Fruit fly (Drosophila melanogaster): ENCODE measurements around the gene CG5707.

The CG5707 gene

dm6 chr3L:2164805-2165204 lies 27.2 kb downstream of the CG5707 start (continued):
- TF ChIP-seq CG18262 (tag; optimal IDR thresholded peaks at IDR 0.05) (no peak), hkb (optimal IDR thresholded peaks at IDR 0.05) (no peak), hkb (GFP tag; IDR thresholded peaks at IDR 0.05) (0 out of 2 replicates have a peak, but pooled peaks have one; percentile 54), dimm (GFP tag; IDR thresholded peaks at IDR 0.05) (0 out of 2 replicates have a peak, but pooled peaks have one; percentile 6), CG3407 (GFP tag; optimal IDR thresholded peaks at IDR 0.05) (no peak), unpg (GFP tag; optimal IDR thresholded peaks at IDR 0.05) (peak; percentile 23), crp (GFP tag; optimal IDR thresholded peaks at IDR 0.05) (no peak), ind (GFP tag; optimal IDR thresholded peaks at IDR 0.05) (peak; percentile 2), chinmo (GFP tag; IDR thresholded peaks at IDR 0.05; ENCODE audit: partially characterized antibody) (no peak), Blimp-1 (GFP tag; optimal IDR thresholded peaks at IDR 0.05) (peak; percentile 10), C15 (GFP tag; IDR thresholded peaks at IDR 0.05) (no peak), Atf6 (GFP tag; IDR thresholded peaks at IDR 0.05) (peak; percentile 41; the same call in 1 of the 2 replicates), bab2 (GFP tag; optimal IDR thresholded peaks at IDR 0.05) (peak; percentile 17), CG13424 (tag; optimal IDR thresholded peaks at IDR 0.05) (peak; percentile 33), CG6689 (GFP tag; IDR thresholded peaks at IDR 0.05) (peak; percentile 42; the same call in 1 of the 2 replicates), grau (tag; optimal IDR thresholded peaks at IDR 0.05) (peak; percentile 54), dmrt99B (tag; optimal IDR thresholded peaks at IDR 0.05) (peak; percentile 58), CG9932 (GFP tag; IDR thresholded peaks at IDR 0.05) (peak; percentile 22; the same call in 1 of the 2 replicates), Gug (GFP tag; IDR thresholded peaks at IDR 0.05) (peak; percentile 10; the same call in 1 of the 4 replicates), CG13894 (tag; optimal IDR thresholded peaks at IDR 0.05) (peak; percentile 3), prd (optimal IDR thresholded peaks at IDR 0.05) (no peak), prd (GFP tag; IDR thresholded peaks at IDR 0.05) (peak; percentile 65; the same call in 2 of the 3 replicates), Optix (GFP tag; IDR thresholded peaks at IDR 0.05) (peak; percentile 49; the same call in 1 of the 3 replicates), stc (GFP tag; IDR thresholded peaks at IDR 0.05) (0 out of 2 replicates have a peak, but pooled peaks have one; percentile 24), lilli (GFP tag; optimal IDR thresholded peaks at IDR 0.05) (peak; percentile 9), BEAF-32 (GFP tag; optimal IDR thresholded peaks at IDR 0.05) (no peak), gem (tag; optimal IDR thresholded peaks at IDR 0.05) (peak; percentile 45), lab (GFP tag; optimal IDR thresholded peaks at IDR 0.05) (peak; percentile 36), row (GFP tag; IDR thresholded peaks at IDR 0.05) (peak; percentile 60), esg (GFP tag; conservative IDR thresholded peaks at IDR 0.05) (0 out of 2 replicates have a peak, but pooled peaks have one; percentile 17), pho (GFP tag; optimal IDR thresholded peaks at IDR 0.05) (no peak), CG32767 (GFP tag; IDR thresholded peaks at IDR 0.05) (0 out of 2 replicates have a peak, but pooled peaks have one; percentile 46), CG11504 (tag; optimal IDR thresholded peaks at IDR 0.05) (peak; percentile 48), Fer3 (tag; optimal IDR thresholded peaks at IDR 0.05) (peak; percentile 35), Ada2b (GFP tag; IDR thresholded peaks at IDR 0.05) (peak; percentile 77), Pdp1 (GFP tag; optimal IDR thresholded peaks at IDR 0.05) (no peak), CG34422 (GFP tag; IDR thresholded peaks at IDR 0.05) (peak; percentile 54; the same call in 2 of the 3 replicates), ranshi (GFP tag; IDR thresholded peaks at IDR 0.05) (peak; percentile 50; the same call in 1 of the 2 replicates), CG5180 (GFP tag; optimal IDR thresholded peaks at IDR 0.05) (no peak), Med (GFP tag) (peak; percentile 76), Ravus (GFP tag; IDR thresholded peaks at IDR 0.05) (no peak), HLH3B (GFP tag; IDR thresholded peaks at IDR 0.05) (peak; percentile 59), CG42726 (GFP tag; IDR thresholded peaks at IDR 0.05; ENCODE audit: partially characterized antibody) (no peak), pan (optimal IDR thresholded peaks at IDR 0.05) (no peak), pan (GFP tag; optimal IDR thresholded peaks at IDR 0.05 in 1 of 2, IDR thresholded peaks at IDR 0.05 in 1 of 2) (peak in 1 of 2 experiments; percentile 59), Ptx1 (GFP tag; IDR thresholded peaks at IDR 0.05) (peak; percentile 66), slbo (GFP tag; IDR thresholded peaks at IDR 0.05) (peak; percentile 60), klu (GFP tag; IDR thresholded peaks at IDR 0.05) (no peak), CG15269 (tag; optimal IDR thresholded peaks at IDR 0.05) (peak; percentile 25), CG30020 (tag; optimal IDR thresholded peaks at IDR 0.05) (no peak)
